1 worm cellular context compared by ENCODE assay signal in the genomic region with DNA sequence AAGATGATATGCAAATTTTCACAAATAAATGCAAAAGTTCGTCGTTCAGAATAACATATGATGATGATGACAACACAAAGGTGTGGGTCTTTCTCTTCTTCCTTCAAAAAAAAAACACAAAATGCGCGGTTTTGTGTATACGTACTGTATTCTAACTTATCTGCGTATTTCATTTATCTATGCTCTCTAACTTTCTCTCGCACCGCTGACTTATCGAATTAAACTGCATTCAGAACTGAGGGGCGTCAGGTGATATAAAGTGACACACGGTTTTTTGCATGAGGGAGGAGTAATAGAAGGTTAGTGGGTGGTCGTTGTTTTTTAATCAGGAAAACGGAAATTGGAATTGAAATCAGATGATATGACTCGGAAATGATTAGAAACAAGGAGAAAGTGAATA.
TF ChIP-seq lines count a peak whose summit lies in the region.

A gene (minus strand): TSS at position 109 of the 400 bp plus-strand sequence.

TF ChIP-seq in whole organism, L1 larva, 84 proteins besides CTCF, POLR2A, EP300 and RAD21 (continued from another document):
- TF ChIP-seq jun-1 (tag; optimal IDR thresholded peaks at IDR 0.05; lab: Kevin White, UChicago) (no peak), unc-30 (tag; optimal IDR thresholded peaks at IDR 0.05; lab: Kevin White, UChicago) (no peak), grh-1 (GFP tag; IDR thresholded peaks at IDR 0.05; lab: Robert Waterston, UW) (no peak), nhr-20 (tag; optimal IDR thresholded peaks at IDR 0.05; lab: Kevin White, UChicago) (peak; percentile 64), C16A3.4 (tag; optimal IDR thresholded peaks at IDR 0.05; lab: Kevin White, UChicago) (no peak), fos-1 (tag; optimal IDR thresholded peaks at IDR 0.05; lab: Kevin White, UChicago) (no peak), unc-98 (GFP tag; IDR thresholded peaks at IDR 0.05; lab: Robert Waterston, UW) (no peak), skn-1 (tag; optimal IDR thresholded peaks at IDR 0.05; lab: Kevin White, UChicago) (peak; percentile 25), swsn-7 (tag; optimal IDR thresholded peaks at IDR 0.05; lab: Kevin White, UChicago) (no peak), ceh-82 (tag; optimal IDR thresholded peaks at IDR 0.05; lab: Kevin White, UChicago) (no peak), egl-13 (tag; optimal IDR thresholded peaks at IDR 0.05; lab: Kevin White, UChicago) (no peak), nhr-11 (tag; optimal IDR thresholded peaks at IDR 0.05; lab: Kevin White, UChicago) (no peak), sptf-1 (tag; optimal IDR thresholded peaks at IDR 0.05; lab: Kevin White, UChicago) (no peak), efl-3 (GFP tag; optimal IDR thresholded peaks at IDR 0.05; lab: Kevin White, UChicago) (no peak), isw-1 (GFP tag; IDR thresholded peaks at IDR 0.05; lab: Robert Waterston, UW) (no peak), nhr-12 (tag; optimal IDR thresholded peaks at IDR 0.05; lab: Kevin White, UChicago) (no peak), egl-27 (tag; optimal IDR thresholded peaks at IDR 0.05; lab: Kevin White, UChicago) (no peak), snpc-4 (tag; optimal IDR thresholded peaks at IDR 0.05; lab: Kevin White, UChicago) (no peak), ceh-88 (GFP tag; IDR thresholded peaks at IDR 0.05; lab: Robert Waterston, UW) (no peak), fkh-4 (tag; optimal IDR thresholded peaks at IDR 0.05; lab: Kevin White, UChicago; ENCODE audit: borderline replicate concordance) (no peak), lin-39 (tag; optimal IDR thresholded peaks at IDR 0.05; lab: Kevin White, UChicago) (no peak), tlp-1 (tag; optimal IDR thresholded peaks at IDR 0.05; lab: Kevin White, UChicago) (no peak), pqm-1 (tag; optimal IDR thresholded peaks at IDR 0.05; lab: Kevin White, UChicago) (no peak), mep-1 (tag; optimal IDR thresholded peaks at IDR 0.05; lab: Kevin White, UChicago) (peak; percentile 63), lin-15B (tag; optimal IDR thresholded peaks at IDR 0.05; lab: Kevin White, UChicago) (no peak)
